Fruit fly (Drosophila melanogaster) whole organism, embryonic: ENCODE measurements around the gene CG15717.

Source experiments
- Ada2b ChIP-seq: fragments of 200-800 bp; sonication (Bioruptor generic); IDR thresholded peaks from 2 replicates; pipeline ENCODE4 v1.3.6; 2022; ENCODE audit warnings: missing biosample characterization, missing genetic modification characterization
- Aef1 ChIP-seq: fragments of 200-800 bp; sonication (Bioruptor generic); IDR thresholded peaks from 3 replicates; pipeline ENCODE4 v1.3.6; 2022; ENCODE audit warnings: missing biosample characterization, missing genetic modification characterization
- Atf3 ChIP-seq: fragments of 200-800 bp; sonication (Bioruptor generic); optimal IDR thresholded peaks from 3 replicates; lab custom pipeline; 2016; ENCODE audit warnings: missing biosample characterization, missing genetic modification characterization
- BEAF-32 ChIP-seq: fragments of 200-800 bp; sonication (Bioruptor generic); optimal IDR thresholded peaks from 3 replicates; lab custom pipeline; 2017; ENCODE audit warnings: missing biosample characterization, missing genetic modification characterization, mild to moderate bottlenecking, moderate library complexity, missing genetic modification reagents
- CG10267 ChIP-seq: fragments of 200-800 bp; sonication (Bioruptor generic); optimal IDR thresholded peaks from 2 replicates; lab custom pipeline; 2018; ENCODE audit warnings: missing biosample characterization, mild to moderate bottlenecking, missing genetic modification characterization, moderate library complexity
- CG1233 ChIP-seq: fragments of 200-800 bp; sonication (Bioruptor generic); optimal IDR thresholded peaks from 4 replicates; lab custom pipeline; 2018; ENCODE audit warnings: missing biosample characterization, mild to moderate bottlenecking, missing genetic modification characterization
- CG12659 ChIP-seq: fragments of 200-800 bp; sonication (Bioruptor generic); optimal IDR thresholded peaks from 3 replicates; lab custom pipeline; 2017; ENCODE audit warnings: mild to moderate bottlenecking, missing biosample characterization, missing genetic modification reagents, missing genetic modification characterization
- CG14441 ChIP-seq: fragments of 200-800 bp; sonication (Bioruptor generic); IDR thresholded peaks from 2 replicates; pipeline ENCODE4 v1.3.6; 2022; ENCODE audit warnings: missing biosample characterization, missing genetic modification characterization
- CG15269 ChIP-seq: fragments of 200-800 bp; sonication (Bioruptor generic); optimal IDR thresholded peaks from 2 replicates; lab custom pipeline; 2018; ENCODE audit warnings: missing biosample characterization, mild to moderate bottlenecking, missing genetic modification characterization, moderate library complexity
- CG16815 ChIP-seq: fragments of 200-800 bp; sonication (Bioruptor generic); optimal IDR thresholded peaks from 3 replicates; lab custom pipeline; 2017; ENCODE audit warnings: missing biosample characterization, mild to moderate bottlenecking, missing genetic modification characterization
- CG17802 ChIP-seq: fragments of 200-800 bp; sonication (Bioruptor generic); optimal IDR thresholded peaks from 2 replicates; lab custom pipeline; 2018; ENCODE audit warnings: missing biosample characterization, mild to moderate bottlenecking, missing genetic modification characterization, moderate library complexity
- CG2678 ChIP-seq: fragments of 200-800 bp; sonication (Bioruptor generic); optimal IDR thresholded peaks from 3 replicates; lab custom pipeline; 2019; ENCODE audit warnings: missing biosample characterization, mild to moderate bottlenecking, missing genetic modification characterization, moderate library complexity
- CG3065 ChIP-seq: fragments of 200-800 bp; sonication (Bioruptor generic); optimal IDR thresholded peaks from 2 replicates; lab custom pipeline; 2016; ENCODE audit warnings: missing biosample characterization, missing genetic modification characterization
- CG31388 ChIP-seq: fragments of 200-800 bp; sonication (Bioruptor generic); optimal IDR thresholded peaks from 2 replicates; lab custom pipeline; 2016; ENCODE audit warnings: missing biosample characterization, missing genetic modification characterization
- CG32772 ChIP-seq: fragments of 200-800 bp; sonication (Bioruptor generic); IDR thresholded peaks from 2 replicates; pipeline ENCODE4 v1.3.6; 2022; ENCODE audit warnings: missing biosample characterization, missing genetic modification characterization
- CG4617 ChIP-seq: fragments of 200-800 bp; sonication (Bioruptor generic); optimal IDR thresholded peaks from 3 replicates; lab custom pipeline; 2016; ENCODE audit warnings: missing biosample characterization, missing genetic modification characterization, borderline replicate concordance
- CG4820 ChIP-seq: fragments of 200-800 bp; sonication (Bioruptor generic); optimal IDR thresholded peaks from 3 replicates; lab custom pipeline; 2016; ENCODE audit warnings: missing biosample characterization, missing genetic modification characterization
- CG4854 ChIP-seq: fragments of 200-800 bp; sonication (Bioruptor generic); optimal IDR thresholded peaks from 2 replicates; lab custom pipeline; 2016; ENCODE audit warnings: missing biosample characterization, missing genetic modification characterization, inconsistent platforms
- CG7556 ChIP-seq: fragments of 200-800 bp; sonication (Bioruptor generic); optimal IDR thresholded peaks from 2 replicates; lab custom pipeline; 2017; ENCODE audit warnings: missing biosample characterization, mild to moderate bottlenecking, missing genetic modification characterization
- CG7839 ChIP-seq: fragments of 200-800 bp; sonication (Bioruptor generic); optimal IDR thresholded peaks from 3 replicates; lab custom pipeline; 2018; ENCODE audit warnings: missing biosample characterization, mild to moderate bottlenecking, missing genetic modification characterization, moderate library complexity
- CG8924 ChIP-seq: fragments of 200-800 bp; optimal IDR thresholded peaks from 3 replicates; lab custom pipeline; 2019; ENCODE audit warnings: missing biosample characterization, mild to moderate bottlenecking, missing genetic modification characterization, moderate library complexity
- CG9727 ChIP-seq: fragments of 200-800 bp; sonication (Bioruptor generic); optimal IDR thresholded peaks from 3 replicates; lab custom pipeline; 2017; ENCODE audit warnings: missing biosample characterization, mild to moderate bottlenecking, missing genetic modification characterization
- CG9817 ChIP-seq: fragments of 200-800 bp; sonication (Bioruptor generic); optimal IDR thresholded peaks from 2 replicates; lab custom pipeline; 2018; ENCODE audit warnings: missing biosample characterization, mild to moderate bottlenecking, missing genetic modification characterization, moderate library complexity
- Dip2 ChIP-seq: fragments of 200-800 bp; sonication (Bioruptor generic); IDR thresholded peaks from 2 replicates; pipeline ENCODE4 v1.3.6; 2022; ENCODE audit warnings: missing biosample characterization, missing genetic modification characterization
- Dref ChIP-seq: fragments of 200-800 bp; sonication (Bioruptor generic); IDR thresholded peaks from 2 replicates; pipeline ENCODE4 v1.3.6; 2022; ENCODE audit warnings: missing biosample characterization, missing genetic modification characterization
- E2f2 ChIP-seq: fragments of 200-800 bp; sonication (Bioruptor generic); IDR thresholded peaks from 2 replicates; pipeline ENCODE4 v1.3.6; 2022; ENCODE audit warnings: missing biosample characterization, missing genetic modification characterization
- Ets65A ChIP-seq: fragments of 200-800 bp; sonication (Bioruptor generic); peaks from one replicate; lab custom pipeline; 2016; ENCODE audit warnings: missing biosample characterization, missing genetic modification characterization
- Fer1 ChIP-seq: fragments of 200-800 bp; sonication (Bioruptor generic); optimal IDR thresholded peaks from 2 replicates; lab custom pipeline; 2017; ENCODE audit warnings: missing biosample characterization, mild to moderate bottlenecking, missing genetic modification characterization
- NK7.1 ChIP-seq: fragments of 200-800 bp; sonication (Bioruptor generic); optimal IDR thresholded peaks from 3 replicates; lab custom pipeline; 2016; ENCODE audit warnings: missing biosample characterization, missing genetic modification characterization
- Oaz ChIP-seq: fragments of 200-800 bp; sonication (Bioruptor generic); IDR thresholded peaks from 2 replicates; pipeline ENCODE4 v1.3.6; 2022; ENCODE audit warnings: missing biosample characterization, missing genetic modification characterization
- Rx ChIP-seq: fragments of 200-800 bp; sonication (Bioruptor generic); IDR thresholded peaks from 2 replicates; pipeline ENCODE4 v1.3.6; 2022; ENCODE audit warnings: missing biosample characterization, missing genetic modification characterization
- Sin3A ChIP-seq: fragments of >200 bp; optimal IDR thresholded peaks from 2 replicates; lab custom pipeline; 2018
- al ChIP-seq: fragments of 200-800 bp; sonication (Bioruptor generic); IDR thresholded peaks from 2 replicates; pipeline ENCODE4 v1.3.6; 2022; ENCODE audit warnings: missing biosample characterization, missing genetic modification characterization
- amos ChIP-seq: fragments of 200-800 bp; sonication (Bioruptor generic); IDR thresholded peaks from 2 replicates; pipeline ENCODE4 v1.3.6; 2022; ENCODE audit warnings: missing biosample characterization, missing genetic modification characterization; ENCODE audit not compliant: partially characterized antibody
- bbx ChIP-seq: fragments of 200-800 bp; sonication (Bioruptor generic); IDR thresholded peaks from 2 replicates; pipeline ENCODE4 v1.3.6; 2022; ENCODE audit warnings: missing biosample characterization, missing genetic modification characterization; ENCODE audit not compliant: partially characterized antibody
- cg ChIP-seq: fragments of 200-800 bp; sonication (Bioruptor generic); optimal IDR thresholded peaks from 3 replicates; lab custom pipeline; 2019; ENCODE audit warnings: missing biosample characterization, mild to moderate bottlenecking, missing genetic modification characterization, moderate library complexity
- ewg ChIP-seq: fragments of 200-800 bp; sonication (Bioruptor generic); optimal IDR thresholded peaks from 3 replicates; lab custom pipeline; 2017; ENCODE audit warnings: mild to moderate bottlenecking, missing biosample characterization, missing genetic modification reagents, missing genetic modification characterization
- hb ChIP-seq: fragments of 200-800 bp; sonication (Bioruptor generic); IDR thresholded peaks from 3 replicates; pipeline ENCODE4 v1.3.6; 2022; ENCODE audit warnings: missing biosample characterization, missing genetic modification characterization; ENCODE audit not compliant: partially characterized antibody
- ind ChIP-seq: fragments of 200-800 bp; sonication (Bioruptor generic); optimal IDR thresholded peaks from 3 replicates; lab custom pipeline; 2016; ENCODE audit warnings: missing biosample characterization, missing genetic modification characterization
- kni ChIP-seq: fragments of 200-800 bp; sonication (Bioruptor generic); optimal IDR thresholded peaks from 3 replicates; lab custom pipeline; 2017; ENCODE audit warnings: mild to moderate bottlenecking, missing biosample characterization, missing genetic modification reagents, missing genetic modification characterization
- mirr ChIP-seq: fragments of 200-800 bp; sonication (Bioruptor generic); optimal IDR thresholded peaks from 3 replicates; lab custom pipeline; 2018; ENCODE audit warnings: missing biosample characterization, mild to moderate bottlenecking, missing genetic modification characterization
- org-1 ChIP-seq: fragments of 200-800 bp; sonication (Bioruptor generic); optimal IDR thresholded peaks from 2 replicates; lab custom pipeline; 2017; ENCODE audit warnings: missing biosample characterization, missing genetic modification characterization
- rib ChIP-seq: fragments of 200-800 bp; sonication (Bioruptor generic); IDR thresholded peaks from 2 replicates; pipeline ENCODE4 v1.3.6; 2022; ENCODE audit warnings: missing biosample characterization, missing genetic modification characterization
- shn ChIP-seq: fragments of 200-800 bp; sonication (Bioruptor generic); optimal IDR thresholded peaks from 3 replicates; lab custom pipeline; 2016; ENCODE audit warnings: missing biosample characterization, missing genetic modification characterization
- sima ChIP-seq: fragments of 200-800 bp; sonication (Bioruptor generic); optimal IDR thresholded peaks from 2 replicates; lab custom pipeline; 2016; ENCODE audit warnings: missing biosample characterization, missing genetic modification characterization
- slou ChIP-seq: fragments of 200-800 bp; sonication (Bioruptor generic); optimal IDR thresholded peaks from 3 replicates; lab custom pipeline; 2016; ENCODE audit warnings: missing biosample characterization, missing genetic modification characterization
- sob ChIP-seq: fragments of 200-800 bp; sonication (Bioruptor generic); IDR thresholded peaks from 2 replicates; pipeline ENCODE4 v1.3.6; 2022; ENCODE audit warnings: missing biosample characterization, missing genetic modification characterization
- toy ChIP-seq: fragments of 200-800 bp; sonication (Bioruptor generic); IDR thresholded peaks from 2 replicates; pipeline ENCODE4 v1.3.6; 2022; ENCODE audit warnings: missing biosample characterization, missing genetic modification characterization
- usp ChIP-seq: fragments of >200 bp; optimal IDR thresholded peaks from 2 replicates; lab custom pipeline; 2017; ENCODE audit warnings: missing biosample characterization, missing genetic modification characterization
- vvl ChIP-seq: fragments of 200-800 bp; sonication (Bioruptor generic); IDR thresholded peaks from 2 replicates; pipeline ENCODE4 v1.3.6; 2022; ENCODE audit warnings: missing biosample characterization, missing genetic modification characterization
- wdn ChIP-seq: fragments of 200-800 bp; sonication (Bioruptor generic); IDR thresholded peaks from 2 replicates; pipeline ENCODE4 v1.3.6; 2022; ENCODE audit warnings: missing biosample characterization, missing genetic modification characterization
- z ChIP-seq: fragments of 200-800 bp; sonication (Bioruptor generic); IDR thresholded peaks from 3 replicates; pipeline ENCODE4 v1.3.6; 2022; ENCODE audit warnings: missing biosample characterization, missing genetic modification characterization

CG15717 gene

DNA sequence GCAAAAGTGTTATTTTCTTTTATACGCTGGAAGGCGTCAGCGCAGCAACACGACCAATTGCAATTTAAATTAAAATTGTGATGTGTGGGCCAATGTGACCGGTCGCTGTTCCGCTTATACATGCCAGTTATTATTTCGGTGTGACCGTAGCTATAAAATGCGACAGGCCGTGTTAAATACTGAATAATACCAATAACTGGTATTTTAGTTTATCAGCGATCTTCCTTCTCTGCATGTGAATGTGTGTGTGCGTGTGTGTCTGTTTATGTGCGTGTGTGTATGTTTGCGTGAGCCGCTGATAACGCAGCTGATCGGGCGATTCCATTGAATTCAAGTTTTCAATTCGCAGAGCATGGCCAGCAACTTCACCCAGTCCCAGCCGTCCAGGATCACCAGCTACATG, at the start of gene CG15717, which contains the start of the genes CG32638 and MFS10 (continued):
- TF ChIP-seq BEAF-32 (GFP tag; lab: Kevin White, UChicago) (peak; percentile 54), org-1 (no peak), Oaz (GFP tag; lab: Robert Waterston, UW) (no peak), wdn (GFP tag; lab: Robert Waterston, UW) (no peak), cg (GFP tag; lab: Kevin White, UChicago) (peak; percentile 94), rib (GFP tag; lab: Robert Waterston, UW) (no peak), CG3065 (no peak), bbx (0 out of 2 replicates have a peak, but pooled peaks have one; percentile 24), CG1233 (GFP tag; lab: Kevin White, UChicago) (no peak), ewg (GFP tag; lab: Kevin White, UChicago) (peak; percentile 43), Fer1 (peak; percentile 37), z (GFP tag; lab: Robert Waterston, UW) (no peak), CG16815 (GFP tag; lab: Kevin White, UChicago) (no peak), amos (GFP tag; lab: Robert Waterston, UW) (peak; percentile 52), CG4820 (GFP tag; lab: Kevin White, UChicago) (no peak), kni (no peak), hb (GFP tag; lab: Robert Waterston, UW) (no peak), vvl (GFP tag; lab: Robert Waterston, UW) (peak; percentile 50; the same call in 1 of the 2 replicates), CG9817 (tag; lab: Kevin White, UChicago) (no peak), CG32772 (GFP tag; lab: Robert Waterston, UW) (no peak), CG14441 (GFP tag; lab: Robert Waterston, UW) (no peak), CG2678 (tag; lab: Kevin White, UChicago) (no peak), CG4617 (no peak), CG7556 (no peak), CG9727 (GFP tag; lab: Kevin White, UChicago) (no peak), Dref (GFP tag; lab: Robert Waterston, UW) (peak; percentile 47), al (no peak), Ets65A (GFP tag; lab: Kevin White, UChicago) (peak; percentile 21), E2f2 (GFP tag; lab: Robert Waterston, UW) (peak; percentile 75), ind (no peak), shn (GFP tag; lab: Kevin White, UChicago) (no peak), Atf3 (GFP tag; lab: Kevin White, UChicago) (no peak), toy (no peak), Ada2b (GFP tag; lab: Robert Waterston, UW) (no peak), sima (no peak), CG4854 (GFP tag; lab: Kevin White, UChicago) (no peak), Dip2 (GFP tag; lab: Robert Waterston, UW) (no peak), usp (no peak), Sin3A (peak; percentile 33), CG31388 (GFP tag; lab: Kevin White, UChicago) (no peak), slou (GFP tag; lab: Kevin White, UChicago) (no peak), CG10267 (tag; lab: Kevin White, UChicago) (peak; percentile 37), NK7.1 (GFP tag; lab: Kevin White, UChicago) (no peak), mirr (GFP tag; lab: Kevin White, UChicago) (peak; percentile 28), CG7839 (tag; lab: Kevin White, UChicago) (peak; percentile 0), CG17802 (tag; lab: Kevin White, UChicago) (no peak), CG8924 (tag; lab: Kevin White, UChicago) (peak; percentile 11), CG12659 (GFP tag; lab: Kevin White, UChicago) (peak; percentile 86), Rx (GFP tag; lab: Robert Waterston, UW) (no peak), Aef1 (GFP tag; lab: Robert Waterston, UW) (no peak), sob (GFP tag; lab: Robert Waterston, UW) (peak; percentile 33; the same call in 1 of the 2 replicates), CG15269 (tag; lab: Kevin White, UChicago) (peak; percentile 10)
